Worm (Caenorhabditis elegans): ENCODE measurements around the gene far-7.

far-7 gene

ce11 chrII:347734-348133 lies 28.1 kb downstream of the far-7 start, which contains the start of gene D1069.3:
D1069.3 (minus strand) TSS chrII:347891.
- TF ChIP-seq T22C8.4 (GFP tag; IDR thresholded peaks at IDR 0.05) (0 out of 2 replicates have a peak, but pooled peaks have one; percentile 0), ref-1 (GFP tag; conservative IDR thresholded peaks at IDR 0.05) (no peak)

- TF ChIP-seq flt-1 (GFP tag; IDR thresholded peaks at IDR 0.05), result no peak
- TF ChIP-seq med-1 (GFP tag; optimal IDR thresholded peaks at IDR 0.05; ENCODE audit: insufficient read depth), result no peak
- no peak for TF ChIP-seq ztf-23 (GFP tag; IDR thresholded peaks at IDR 0.05)
- no peak for TF ChIP-seq cog-1 (tag; optimal IDR thresholded peaks at IDR 0.05)
- no peak for TF ChIP-seq ref-1 (GFP tag; conservative IDR thresholded peaks at IDR 0.05)
- no peak for TF ChIP-seq klf-2 (GFP tag; conservative IDR thresholded peaks at IDR 0.05)
- no peak for TF ChIP-seq tab-1 (GFP tag; IDR thresholded peaks at IDR 0.05)
- no peak for TF ChIP-seq T22C8.4 (GFP tag; IDR thresholded peaks at IDR 0.05)
- no peak for TF ChIP-seq ztf-29 (GFP tag; IDR thresholded peaks at IDR 0.05)
Measured at ce11 chrII:349749-350148, 30.2 kb downstream of the far-7 start.

- TF ChIP-seq ztf-23 (GFP tag; IDR thresholded peaks at IDR 0.05) (no peak), ref-1 (GFP tag; conservative IDR thresholded peaks at IDR 0.05) (no peak), flt-1 (GFP tag; IDR thresholded peaks at IDR 0.05) (no peak), ztf-29 (GFP tag; IDR thresholded peaks at IDR 0.05) (no peak)
Measured at ce11 chrII:354494-354893, 34.9 kb downstream of the far-7 start.

ce11 chrII:356969-357368 lies 37.4 kb downstream of the far-7 start, which contains the start of gene dmsr-4:
dmsr-4 (minus strand) TSS chrII:357069.
- no peak for TF ChIP-seq ref-1 (GFP tag; conservative IDR thresholded peaks at IDR 0.05)
- TF ChIP-seq cog-1 (tag; optimal IDR thresholded peaks at IDR 0.05), result no peak
- TF ChIP-seq med-1 (GFP tag; optimal IDR thresholded peaks at IDR 0.05; ENCODE audit: insufficient read depth), result no peak
- TF ChIP-seq flt-1 (GFP tag; IDR thresholded peaks at IDR 0.05), result no peak
- no peak for TF ChIP-seq klf-2 (GFP tag; conservative IDR thresholded peaks at IDR 0.05)
- no peak for TF ChIP-seq T22C8.4 (GFP tag; IDR thresholded peaks at IDR 0.05)
- no peak for TF ChIP-seq ztf-23 (GFP tag; IDR thresholded peaks at IDR 0.05)
- TF ChIP-seq ztf-29 (GFP tag; IDR thresholded peaks at IDR 0.05), result no peak
- no peak for TF ChIP-seq tab-1 (GFP tag; IDR thresholded peaks at IDR 0.05)

ce11 chrII:367455-367854 lies 47.9 kb downstream of the far-7 start, which contains the start of gene ptr-3:
ptr-3 (minus strand) TSS chrII:367555.
- no peak for TF ChIP-seq flt-1 (GFP tag; IDR thresholded peaks at IDR 0.05)
- TF ChIP-seq ztf-29 (GFP tag; IDR thresholded peaks at IDR 0.05), result no peak
- no peak for TF ChIP-seq ztf-23 (GFP tag; IDR thresholded peaks at IDR 0.05)
- no peak for TF ChIP-seq tab-1 (GFP tag; IDR thresholded peaks at IDR 0.05)
- TF ChIP-seq med-1 (GFP tag; optimal IDR thresholded peaks at IDR 0.05; ENCODE audit: insufficient read depth), result no peak
- TF ChIP-seq cog-1 (tag; optimal IDR thresholded peaks at IDR 0.05), result no peak
- no peak for TF ChIP-seq T22C8.4 (GFP tag; IDR thresholded peaks at IDR 0.05)
- TF ChIP-seq ref-1 (GFP tag; conservative IDR thresholded peaks at IDR 0.05), result no peak
- TF ChIP-seq klf-2 (GFP tag; conservative IDR thresholded peaks at IDR 0.05), result no peak

ce11 chrII:370394-370793 lies 50.8 kb downstream of the far-7 start:
- TF ChIP-seq ref-1 (GFP tag; conservative IDR thresholded peaks at IDR 0.05) (no peak), flt-1 (GFP tag; IDR thresholded peaks at IDR 0.05) (no peak), ztf-29 (GFP tag; IDR thresholded peaks at IDR 0.05) (no peak), klf-2 (GFP tag; conservative IDR thresholded peaks at IDR 0.05) (no peak), T22C8.4 (GFP tag; IDR thresholded peaks at IDR 0.05) (no peak), cog-1 (tag; optimal IDR thresholded peaks at IDR 0.05) (no peak), ztf-23 (GFP tag; IDR thresholded peaks at IDR 0.05) (no peak), med-1 (GFP tag; optimal IDR thresholded peaks at IDR 0.05; ENCODE audit: insufficient read depth) (no peak), tab-1 (GFP tag; IDR thresholded peaks at IDR 0.05) (no peak)

Measured in whole organism, midembryonic.